Worm (Caenorhabditis elegans): Measurements from ENCODE around the gene F08F3.10.

DNA sequence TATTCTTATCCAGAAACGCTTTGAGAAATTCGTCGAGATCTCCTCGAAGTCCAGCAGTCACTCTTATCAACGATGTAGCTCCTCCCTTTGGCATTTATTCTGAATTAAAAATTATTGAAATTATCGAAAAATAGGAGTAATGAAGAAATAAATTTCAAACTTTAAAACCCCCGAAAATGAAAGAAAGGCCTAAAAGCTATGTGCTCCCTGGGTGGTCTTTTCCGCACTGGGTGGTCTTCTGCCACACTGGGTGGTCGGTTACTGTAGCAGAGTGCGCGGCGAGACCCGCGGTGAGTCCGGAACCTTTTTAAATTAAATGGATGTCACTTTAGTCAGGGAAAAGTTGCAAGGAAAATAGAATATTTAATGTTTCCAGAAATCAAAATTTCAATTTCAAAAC is 25.9 kb downstream of the F08F3.10 start, which contains the start of gene snpc-1.3:
- TF ChIP-seq mdl-1 (tag; optimal IDR thresholded peaks at IDR 0.05) (no peak), aly-2 (tag; optimal IDR thresholded peaks at IDR 0.05) (no peak), ceh-16 (tag; optimal IDR thresholded peaks at IDR 0.05) (no peak), fos-1 (tag; optimal IDR thresholded peaks at IDR 0.05) (no peak), unc-62 (GFP tag; optimal IDR thresholded peaks at IDR 0.05) (no peak), snpc-4 (tag; optimal IDR thresholded peaks at IDR 0.05) (no peak), sem-4 (tag; optimal IDR thresholded peaks at IDR 0.05) (no peak), mbf-1 (tag; optimal IDR thresholded peaks at IDR 0.05) (no peak), ztf-11 (tag; optimal IDR thresholded peaks at IDR 0.05) (no peak), nhr-129 (tag; optimal IDR thresholded peaks at IDR 0.05) (no peak)

All from whole organism, L2 larva.